Worm (Caenorhabditis elegans) whole organism, L2 larva: ENCODE data around the gene clec-52.

Experiments used
- C34F6.9 ChIP-seq: fragments of 150-350 bp; optimal IDR thresholded peaks from 2 replicates; lab custom pipeline; 2014; ENCODE audit warnings: missing biosample characterization, missing genetic modification characterization
- F13H6.1 ChIP-seq: sonication (generic microtip); optimal IDR thresholded peaks from 2 replicates; lab custom pipeline; 2016; ENCODE audit warnings: missing genetic modification characterization, missing compliant biosample characterization
- R02D3.7 ChIP-seq: fragments of 150-350 bp; optimal IDR thresholded peaks from 2 replicates; lab custom pipeline; 2014; ENCODE audit warnings: missing biosample characterization, missing genetic modification characterization
- Y55F3AM.14 ChIP-seq: fragments of 200-800 bp; sonication (Bioruptor generic); optimal IDR thresholded peaks from 2 replicates; lab custom pipeline; 2018; ENCODE audit warnings: mild to moderate bottlenecking, missing genetic modification characterization, missing compliant biosample characterization
- ZK546.5 ChIP-seq: sonication (generic microtip); optimal IDR thresholded peaks from 2 replicates; lab custom pipeline; 2017; ENCODE audit warnings: missing biosample characterization, missing genetic modification characterization
- blmp-1 ChIP-seq: sonication (generic microtip); optimal IDR thresholded peaks from 2 replicates; lab custom pipeline; 2017; ENCODE audit warnings: missing genetic modification characterization, mild to moderate bottlenecking, missing compliant biosample characterization, antibody characterized with exemption, moderate library complexity; ENCODE audit not compliant: insufficient read depth
- ceh-16 ChIP-seq: fragments of 150-350 bp; optimal IDR thresholded peaks from 2 replicates; lab custom pipeline; 2014; ENCODE audit warnings: missing biosample characterization, missing genetic modification characterization
- ceh-82 ChIP-seq: fragments of 150-350 bp; optimal IDR thresholded peaks from 2 replicates; lab custom pipeline; 2014; ENCODE audit warnings: missing biosample characterization, missing genetic modification characterization
- crh-2 ChIP-seq: sonication (generic microtip); optimal IDR thresholded peaks from 2 replicates; lab custom pipeline; 2017; ENCODE audit warnings: missing biosample characterization, missing genetic modification characterization
- elt-1 ChIP-seq: fragments of 150-350 bp; optimal IDR thresholded peaks from 2 replicates; lab custom pipeline; 2014; ENCODE audit warnings: missing biosample characterization, missing genetic modification characterization
- elt-3 ChIP-seq: sonication (generic microtip); optimal IDR thresholded peaks from 2 replicates; lab custom pipeline; 2017; ENCODE audit warnings: missing biosample characterization, missing genetic modification characterization
- fos-1 ChIP-seq: fragments of 150-350 bp; optimal IDR thresholded peaks from 2 replicates; lab custom pipeline; 2014; ENCODE audit warnings: missing biosample characterization, missing genetic modification characterization
- gmeb-1 ChIP-seq: fragments of 150-350 bp; optimal IDR thresholded peaks from 2 replicates; lab custom pipeline; 2014; ENCODE audit warnings: missing biosample characterization, missing genetic modification characterization
- lin-11 ChIP-seq: fragments of 150-350 bp; sonication (generic microtip); optimal IDR thresholded peaks from 2 replicates; lab custom pipeline; 2014; ENCODE audit warnings: missing biosample characterization, missing genetic modification characterization, inconsistent platforms, mixed read lengths
- lin-13 ChIP-seq: fragments of 150-350 bp; optimal IDR thresholded peaks from 2 replicates; lab custom pipeline; 2014; ENCODE audit warnings: missing biosample characterization, missing genetic modification reagents, missing genetic modification characterization
- lsy-2 ChIP-seq, 2 experiments: fragments of 150-350 bp in 1 of 2; sonication (generic microtip) in 1 of 2; optimal IDR thresholded peaks; 2 replicates each; lab custom pipeline; 2014 to 2017; ENCODE audit warnings: missing biosample characterization in 2 of 2, missing genetic modification characterization in 2 of 2
- mbf-1 ChIP-seq: sonication (generic microtip); optimal IDR thresholded peaks from 2 replicates; lab custom pipeline; 2017; ENCODE audit warnings: missing biosample characterization, missing genetic modification characterization
- mdl-1 ChIP-seq, 2 experiments: fragments of 150-350 bp in 1 of 2; sonication (generic microtip) in 1 of 2; optimal IDR thresholded peaks; 2 replicates each; lab custom pipeline; 2017; ENCODE audit warnings: missing biosample characterization in 2 of 2, missing genetic modification characterization in 2 of 2
- nhr-12 ChIP-seq: fragments of 150-350 bp; optimal IDR thresholded peaks from 2 replicates; lab custom pipeline; 2014; ENCODE audit warnings: missing biosample characterization, missing genetic modification characterization
- nhr-129 ChIP-seq: fragments of 150-350 bp; optimal IDR thresholded peaks from 2 replicates; lab custom pipeline; 2014; ENCODE audit warnings: missing biosample characterization, missing genetic modification characterization
- nhr-21 ChIP-seq: fragments of 150-350 bp; optimal IDR thresholded peaks from 2 replicates; lab custom pipeline; 2014; ENCODE audit warnings: missing biosample characterization, missing genetic modification characterization
- nhr-23 ChIP-seq: fragments of 150-350 bp; optimal IDR thresholded peaks from 2 replicates; lab custom pipeline; 2014; ENCODE audit warnings: missing biosample characterization, missing genetic modification reagents, missing genetic modification characterization
- nhr-25 ChIP-seq: fragments of 150-350 bp; sonication (generic microtip); optimal IDR thresholded peaks from 3 replicates; lab custom pipeline; 2014; ENCODE audit warnings: missing biosample characterization, missing genetic modification characterization
- peb-1 ChIP-seq: fragments of 150-350 bp; optimal IDR thresholded peaks from 2 replicates; lab custom pipeline; 2014; ENCODE audit warnings: missing biosample characterization, missing genetic modification characterization
- skn-1 ChIP-seq: sonication (generic microtip); optimal IDR thresholded peaks from 2 replicates; lab custom pipeline; 2017; ENCODE audit warnings: missing biosample characterization, missing genetic modification characterization
- sma-3 ChIP-seq: sonication (generic microtip); optimal IDR thresholded peaks from 2 replicates; lab custom pipeline; 2016; ENCODE audit warnings: missing genetic modification reagents, missing genetic modification characterization, missing compliant biosample characterization
- sma-9 ChIP-seq, 2 experiments: fragments of 150-350 bp in 1 of 2; sonication (generic microtip) in 1 of 2; optimal IDR thresholded peaks; 2 replicates each; lab custom pipeline; 2014 to 2016; ENCODE audit warnings: missing genetic modification characterization in 2 of 2, mild to moderate bottlenecking in 1 of 2, missing biosample characterization in 1 of 2, missing compliant biosample characterization in 1 of 2, missing genetic modification reagents in 1 of 2, moderate library complexity in 1 of 2
- snpc-4 ChIP-seq: fragments of 150-350 bp; optimal IDR thresholded peaks from 2 replicates; lab custom pipeline; 2014; ENCODE audit warnings: missing biosample characterization, missing genetic modification characterization
- unc-39 ChIP-seq: fragments of 150-350 bp; optimal IDR thresholded peaks from 2 replicates; lab custom pipeline; 2014; ENCODE audit warnings: missing biosample characterization, missing genetic modification characterization
- unc-55 ChIP-seq: fragments of 150-350 bp; sonication (generic microtip); optimal IDR thresholded peaks from 3 replicates; lab custom pipeline; 2014; ENCODE audit warnings: missing biosample characterization, missing genetic modification reagents, missing genetic modification characterization
- ztf-11 ChIP-seq: sonication (generic microtip); optimal IDR thresholded peaks from 2 replicates; lab custom pipeline; 2017; ENCODE audit warnings: missing biosample characterization, missing genetic modification characterization
- ztf-4 ChIP-seq: fragments of 150-350 bp; optimal IDR thresholded peaks from 2 replicates; lab custom pipeline; 2014; ENCODE audit warnings: missing biosample characterization, missing genetic modification characterization

The clec-52 gene

ce11 chrIV:8152688-8153087, 15.9 kb downstream of the clec-52 start:
- TF ChIP-seq fos-1: peak; percentile 56
- no peak for TF ChIP-seq ztf-4 (tag; lab: Kevin White, UChicago)

ce11 chrIV:8152145-8152544, 16.4 kb downstream of the clec-52 start, which contains the start of gene faah-2:
faah-2 (plus strand) TSS chrIV:8152445.
- no peak for TF ChIP-seq mbf-1 (tag; lab: Kevin White, UChicago)
- TF ChIP-seq nhr-21: no peak
- TF ChIP-seq nhr-12 (tag; lab: Kevin White, UChicago): no peak
- no peak for TF ChIP-seq ztf-11 (tag; lab: Kevin White, UChicago)
- TF ChIP-seq lin-13 (GFP tag; lab: Kevin White, UChicago): no peak
- no peak for TF ChIP-seq fos-1
- TF ChIP-seq lin-11: no peak
- TF ChIP-seq, all 48 proteins: peak for 0

- peak; percentile 10 for TF ChIP-seq F13H6.1 (tag; lab: Kevin White, UChicago)
- peak in 1 of 2 experiments; percentile 1 for TF ChIP-seq lsy-2 (tag; optimal IDR thresholded peaks at IDR 0.05; lab: Kevin White, UChicago)
- TF ChIP-seq fos-1: peak; percentile 75
- peak; percentile 11 for TF ChIP-seq skn-1 (tag; lab: Kevin White, UChicago)
- no peak for TF ChIP-seq snpc-4 (tag; lab: Kevin White, UChicago)
- TF ChIP-seq sma-9 (GFP tag; optimal IDR thresholded peaks at IDR 0.05; lab: Kevin White, UChicago): peak; percentile 65
- no peak for TF ChIP-seq sma-9 (tag; optimal IDR thresholded peaks at IDR 0.05; lab: Kevin White, UChicago)
- no peak for TF ChIP-seq unc-55 (GFP tag; lab: Kevin White, UChicago)
- peak; percentile 64 for TF ChIP-seq crh-2 (tag; lab: Kevin White, UChicago)
- TF ChIP-seq, all 48 proteins: peak for 6
These were observed 16.8 kb downstream of the clec-52 start for ce11 chrIV:8151721-8152120.

- TF ChIP-seq peb-1 (tag; lab: Kevin White, UChicago): no peak
- no peak for TF ChIP-seq C34F6.9 (tag; lab: Kevin White, UChicago)
- TF ChIP-seq elt-3 (tag; lab: Kevin White, UChicago): no peak
- TF ChIP-seq elt-1: no peak
- no peak for TF ChIP-seq lsy-2 (tag; optimal IDR thresholded peaks at IDR 0.05; lab: Kevin White, UChicago)
- TF ChIP-seq sma-9 (GFP tag; optimal IDR thresholded peaks at IDR 0.05; lab: Kevin White, UChicago): no peak
- no peak for TF ChIP-seq sma-9 (tag; optimal IDR thresholded peaks at IDR 0.05; lab: Kevin White, UChicago)
- no peak for TF ChIP-seq unc-39 (tag; lab: Kevin White, UChicago)
- no peak for TF ChIP-seq R02D3.7 (tag; lab: Kevin White, UChicago)
- TF ChIP-seq ceh-16 (tag; lab: Kevin White, UChicago): no peak
- TF ChIP-seq, all 48 proteins: peak for 0
These were observed 20.1 kb downstream of the clec-52 start, which contains the start of gene pmk-1 for ce11 chrIV:8148494-8148893. pmk-1 (plus strand) TSS chrIV:8148794.

- TF ChIP-seq ztf-4 (tag; lab: Kevin White, UChicago) (no peak), ZK546.5 (tag; lab: Kevin White, UChicago) (no peak), ceh-82 (no peak), F13H6.1 (tag; lab: Kevin White, UChicago) (peak; percentile 28), unc-39 (tag; lab: Kevin White, UChicago) (no peak), C34F6.9 (tag; lab: Kevin White, UChicago) (peak; percentile 44), lsy-2 (tag; optimal IDR thresholded peaks at IDR 0.05; lab: Kevin White, UChicago) (peak in 1 of 2 experiments; percentile 11), nhr-25 (tag; lab: Kevin White, UChicago) (peak; percentile 86), nhr-21 (peak; percentile 31), blmp-1 (tag; lab: Kevin White, UChicago) (no peak), mdl-1 (tag; optimal IDR thresholded peaks at IDR 0.05; lab: Kevin White, UChicago) (peak; percentile 60 to 69), fos-1 (peak; percentile 19), Y55F3AM.14 (GFP tag; lab: Kevin White, UChicago) (no peak), nhr-23 (no peak), ztf-11 (tag; lab: Kevin White, UChicago) (no peak), sma-3 (GFP tag; lab: Kevin White, UChicago) (no peak), crh-2 (tag; lab: Kevin White, UChicago) (peak; percentile 53), nhr-129 (tag; lab: Kevin White, UChicago) (peak; percentile 42), gmeb-1 (tag; lab: Kevin White, UChicago) (peak; percentile 29), sma-9 (GFP tag; optimal IDR thresholded peaks at IDR 0.05; lab: Kevin White, UChicago) (peak; percentile 47), sma-9 (tag; optimal IDR thresholded peaks at IDR 0.05; lab: Kevin White, UChicago) (no peak), nhr-12 (tag; lab: Kevin White, UChicago) (no peak)
These were observed 22.3 kb downstream of the clec-52 start for ce11 chrIV:8146283-8146682.
